Worm (Caenorhabditis elegans) whole organism, early embryonic: ENCODE results near the gene K08H2.3.

Experiments used
- B0310.2 ChIP-seq: sonication (generic microtip); optimal IDR thresholded peaks from 2 replicates; lab custom pipeline; 2016; ENCODE audit warnings: mild to moderate bottlenecking, missing genetic modification characterization, missing compliant biosample characterization
- F13C5.2 ChIP-seq: sonication (generic microtip); optimal IDR thresholded peaks from 2 replicates; lab custom pipeline; 2017; ENCODE audit warnings: mild to moderate bottlenecking, missing genetic modification characterization, inconsistent platforms, missing compliant biosample characterization
- aly-1 ChIP-seq: sonication (generic microtip); optimal IDR thresholded peaks from 2 replicates; lab custom pipeline; 2016; ENCODE audit warnings: missing genetic modification characterization, missing compliant biosample characterization
- ama-1 ChIP-seq: fragments of 150-350 bp; optimal IDR thresholded peaks from 2 replicates; lab custom pipeline; 2014
- ceh-13 ChIP-seq: fragments of 200-800 bp; sonication (Bioruptor generic); optimal IDR thresholded peaks from 2 replicates; lab custom pipeline; 2018; ENCODE audit warnings: mild to moderate bottlenecking, missing genetic modification characterization, missing compliant biosample characterization
- ceh-36 ChIP-seq: sonication (generic microtip); optimal IDR thresholded peaks from 2 replicates; lab custom pipeline; 2016; ENCODE audit warnings: missing genetic modification characterization, inconsistent platforms, missing compliant biosample characterization
- ets-7 ChIP-seq: sonication (generic microtip); optimal IDR thresholded peaks from 2 replicates; lab custom pipeline; 2016; ENCODE audit warnings: missing genotype, missing genetic modification characterization, missing compliant biosample characterization
- flt-1 ChIP-seq: fragments of 200-800 bp; sonication (Bioruptor generic); IDR thresholded peaks from 2 replicates; pipeline ENCODE4 v1.3.6; 2022; ENCODE audit warnings: missing genetic modification characterization, missing compliant biosample characterization
- hmbx-1 ChIP-seq: sonication (generic microtip); optimal IDR thresholded peaks from 2 replicates; lab custom pipeline; 2016; ENCODE audit warnings: mild to moderate bottlenecking, missing genetic modification characterization, missing compliant biosample characterization
- hmg-4 ChIP-seq: fragments of 200-800 bp; sonication (Bioruptor generic); optimal IDR thresholded peaks from 2 replicates; lab custom pipeline; 2018; ENCODE audit warnings: mild to moderate bottlenecking, missing genetic modification characterization, missing compliant biosample characterization
- hnd-1 ChIP-seq: sonication (generic microtip); optimal IDR thresholded peaks from 2 replicates; lab custom pipeline; 2016; ENCODE audit warnings: missing genetic modification characterization, missing compliant biosample characterization
- pes-1 ChIP-seq: fragments of 200-800 bp; sonication (Bioruptor generic); IDR thresholded peaks from 2 replicates; pipeline ENCODE4 v1.3.6; 2022; ENCODE audit warnings: missing genetic modification reagents, missing genetic modification characterization, missing compliant biosample characterization
- scrt-1 ChIP-seq: fragments of 200-800 bp; sonication (Bioruptor generic); IDR thresholded peaks from 2 replicates; pipeline ENCODE4 v1.3.6; 2022; ENCODE audit warnings: missing genetic modification characterization, missing compliant biosample characterization
- sea-1 ChIP-seq: fragments of 200-800 bp; sonication (Bioruptor generic); conservative IDR thresholded peaks from 2 replicates; pipeline ENCODE4 v1.3.6; 2022; ENCODE audit warnings: missing genetic modification characterization, missing compliant biosample characterization
- tbx-11 ChIP-seq: fragments of 200-800 bp; sonication (Bioruptor generic); IDR thresholded peaks from 2 replicates; pipeline ENCODE4 v1.3.6; 2022; ENCODE audit warnings: missing genetic modification characterization, missing compliant biosample characterization
- tbx-37 ChIP-seq: fragments of 200-800 bp; sonication (Bioruptor generic); conservative IDR thresholded peaks from 2 replicates; pipeline ENCODE4 v1.3.6; 2022; ENCODE audit warnings: missing genetic modification reagents, missing genetic modification characterization, missing compliant biosample characterization
- tra-4 ChIP-seq: sonication (generic microtip); optimal IDR thresholded peaks from 2 replicates; lab custom pipeline; 2017; ENCODE audit warnings: missing genetic modification characterization, missing compliant biosample characterization

The K08H2.3 gene

DNA sequence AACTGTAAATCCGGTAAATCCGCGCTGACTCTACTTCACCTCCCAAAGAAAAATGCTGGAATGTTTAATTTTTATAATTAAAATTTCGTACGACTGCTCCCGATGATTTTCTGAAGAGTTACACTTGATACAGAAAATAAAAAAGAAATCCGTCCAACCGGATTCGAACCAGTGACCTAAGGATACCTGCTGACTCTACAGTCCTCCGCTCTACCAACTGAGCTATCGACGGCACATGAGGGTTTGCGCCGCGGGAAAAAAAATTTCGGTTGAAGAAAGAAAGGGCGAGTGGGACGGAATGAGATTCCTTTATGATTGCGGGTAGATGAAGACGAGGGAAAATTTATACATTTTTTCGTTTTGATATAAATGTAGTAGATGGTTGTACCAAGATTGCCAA is 47.4 kb downstream of the K08H2.3 start:
- TF ChIP-seq hnd-1 (no peak), ceh-13 (no peak), pes-1 (GFP tag; lab: Robert Waterston, UW) (no peak), sea-1 (GFP tag; lab: Robert Waterston, UW) (no peak), B0310.2 (tag; lab: Kevin White, UChicago) (no peak), hmbx-1 (tag; lab: Kevin White, UChicago) (no peak), flt-1 (GFP tag; lab: Robert Waterston, UW) (no peak), aly-1 (tag; lab: Kevin White, UChicago) (no peak), scrt-1 (GFP tag; lab: Robert Waterston, UW) (no peak), tbx-37 (GFP tag; lab: Robert Waterston, UW) (no peak), ceh-36 (tag; lab: Kevin White, UChicago) (no peak), tbx-11 (GFP tag; lab: Robert Waterston, UW) (no peak), F13C5.2 (tag; lab: Kevin White, UChicago) (no peak), tra-4 (tag; lab: Kevin White, UChicago) (no peak), ets-7 (tag; lab: Kevin White, UChicago) (no peak), ama-1 (lab: Kevin White, UChicago) (no peak), hmg-4 (GFP tag; lab: Kevin White, UChicago) (no peak)

DNA sequence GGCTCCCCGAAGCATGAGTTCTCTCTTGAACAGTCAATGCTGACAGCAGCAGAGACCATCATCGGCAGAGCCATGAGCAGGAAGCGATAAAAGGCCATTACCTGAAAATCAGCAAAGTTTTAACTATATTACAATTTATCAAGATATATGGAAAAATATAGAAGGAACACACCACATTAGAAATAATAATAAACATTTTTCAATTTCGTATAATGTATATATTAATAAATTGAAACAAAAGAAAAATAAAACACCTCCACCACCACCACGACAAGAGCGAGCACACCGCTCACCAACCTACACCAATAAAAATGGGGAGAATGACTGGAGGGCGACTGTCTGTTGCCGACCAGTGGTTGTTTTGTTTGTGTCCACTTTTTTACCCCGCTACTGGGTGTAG is 49.3 kb downstream of the K08H2.3 start, which contains the start of gene R04D3.2:
R04D3.2 (minus strand) TSS at position 101 of the 400 bp plus-strand sequence.
- TF ChIP-seq tbx-11 (GFP tag; lab: Robert Waterston, UW) (no peak), tbx-37 (GFP tag; lab: Robert Waterston, UW) (no peak)
